Worm (Caenorhabditis elegans): ENCODE results near the gene srd-58.

DNA sequence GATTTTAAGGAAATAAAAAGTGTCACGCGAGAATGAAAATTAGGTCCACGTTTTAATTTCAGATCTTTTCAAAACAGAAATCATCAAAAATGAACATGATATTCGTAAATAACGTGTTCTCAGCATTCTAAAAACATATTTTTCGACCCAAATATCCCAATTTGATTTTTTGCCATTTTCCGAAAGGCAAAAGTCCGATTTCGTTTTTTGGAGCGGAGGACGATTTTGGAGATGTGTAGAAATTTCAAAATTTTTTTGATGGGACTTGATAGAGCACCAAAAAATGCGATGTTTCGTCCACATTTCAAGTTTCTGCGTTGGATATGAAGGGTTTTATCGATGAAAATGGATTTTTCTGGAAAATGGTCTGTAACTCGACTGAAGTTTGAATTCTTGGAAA is 25.8 kb upstream of the srd-58 start:
- no peak for TF ChIP-seq unc-62 (GFP tag; optimal IDR thresholded peaks at IDR 0.05)
- TF ChIP-seq F52B5.7 (tag; optimal IDR thresholded peaks at IDR 0.05): no peak
- no peak for TF ChIP-seq let-607 (tag; optimal IDR thresholded peaks at IDR 0.05)
- TF ChIP-seq hlh-26 (GFP tag; conservative IDR thresholded peaks at IDR 0.05): no peak
- no peak for TF ChIP-seq ceh-79 (tag; optimal IDR thresholded peaks at IDR 0.05)
- no peak for TF ChIP-seq nhr-90 (tag; optimal IDR thresholded peaks at IDR 0.05)
- no peak for TF ChIP-seq F57A8.1 (GFP tag; optimal IDR thresholded peaks at IDR 0.05)
